Fruit fly (Drosophila melanogaster): ENCODE measurements around the gene Pgant5.

The Pgant5 gene

DNA sequence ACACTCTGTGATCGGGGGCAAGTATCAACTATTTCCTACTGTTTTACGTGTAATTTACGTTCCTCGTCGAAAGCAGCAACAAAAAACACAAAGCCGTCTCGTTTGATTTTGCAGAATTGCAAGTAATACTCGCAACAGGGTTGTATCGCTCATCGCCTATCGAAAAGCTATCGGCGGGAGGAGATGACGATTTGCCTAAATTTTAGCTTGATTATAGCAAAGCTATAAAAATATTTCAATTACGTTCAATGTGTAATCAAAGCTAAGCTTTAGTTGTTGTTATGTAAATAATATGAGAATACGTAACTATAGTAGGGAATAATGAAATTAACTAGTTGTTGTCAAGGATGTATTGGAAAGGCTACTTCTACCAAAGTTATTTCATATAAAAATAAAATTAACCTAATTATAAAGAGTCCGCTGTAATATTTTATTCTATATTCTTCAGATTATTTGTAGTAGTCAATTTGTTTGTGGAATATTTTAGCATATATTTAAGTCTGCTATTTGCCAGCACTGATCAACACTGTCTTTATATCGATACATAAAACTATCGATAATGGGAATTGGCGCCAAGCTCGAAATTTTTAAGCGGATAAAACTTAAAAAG lies 33.6 kb downstream of the Pgant5 start, which contains the start of gene Rpn11 (continued):
- TF ChIP-seq CG31365 (tag; optimal IDR thresholded peaks at IDR 0.05), result no peak
- no peak for TF ChIP-seq CG4360 (GFP tag; IDR thresholded peaks at IDR 0.05)
- TF ChIP-seq amos (GFP tag; IDR thresholded peaks at IDR 0.05; ENCODE audit: partially characterized antibody), result peak; percentile 45
- no peak for TF ChIP-seq pho (GFP tag; optimal IDR thresholded peaks at IDR 0.05)
- peak; percentile 35 for TF ChIP-seq CG18619 (GFP tag; optimal IDR thresholded peaks at IDR 0.05)
- TF ChIP-seq lmd (GFP tag; IDR thresholded peaks at IDR 0.05), result no peak; the same call in 1 of the 2 replicates
- peak; percentile 78 for TF ChIP-seq BEAF-32 (GFP tag; optimal IDR thresholded peaks at IDR 0.05)
- TF ChIP-seq zen (tag; optimal IDR thresholded peaks at IDR 0.05), result peak; percentile 30
- peak; percentile 86 for TF ChIP-seq CG30403 (GFP tag; optimal IDR thresholded peaks at IDR 0.05)
- peak; percentile 44 for TF ChIP-seq CG16815 (GFP tag; optimal IDR thresholded peaks at IDR 0.05)
- TF ChIP-seq tna (GFP tag; IDR thresholded peaks at IDR 0.05; ENCODE audit: partially characterized antibody), result no peak
- TF ChIP-seq dpn (GFP tag; optimal IDR thresholded peaks at IDR 0.05), result peak; percentile 51 to 75
- no peak for TF ChIP-seq cg (GFP tag; optimal IDR thresholded peaks at IDR 0.05)
- peak; percentile 97 for TF ChIP-seq Sry-β (GFP tag; optimal IDR thresholded peaks at IDR 0.05)
- peak; percentile 67 for TF ChIP-seq CG9817 (tag; optimal IDR thresholded peaks at IDR 0.05)
- no peak for TF ChIP-seq CG9876 (GFP tag; optimal IDR thresholded peaks at IDR 0.05)
- TF ChIP-seq CG11560 (tag; IDR thresholded peaks at IDR 0.05), result no peak
- TF ChIP-seq Antp (GFP tag; optimal IDR thresholded peaks at IDR 0.05), result peak; percentile 18
- no peak for TF ChIP-seq CG14965 (GFP tag; optimal IDR thresholded peaks at IDR 0.05; ENCODE audit: borderline replicate concordance)
- TF ChIP-seq Nf-YC (tag; optimal IDR thresholded peaks at IDR 0.05), result peak; percentile 75
- peak; percentile 66 for TF ChIP-seq trem (tag; optimal IDR thresholded peaks at IDR 0.05)
- TF ChIP-seq peb (GFP tag; IDR thresholded peaks at IDR 0.05), result no peak
- no peak for TF ChIP-seq CG14667 (GFP tag; IDR thresholded peaks at IDR 0.05)
- TF ChIP-seq scrt (GFP tag; optimal IDR thresholded peaks at IDR 0.05), result peak; percentile 15
- TF ChIP-seq CkIIα-i1 (GFP tag; IDR thresholded peaks at IDR 0.05), result no peak
- peak; percentile 62 for TF ChIP-seq slbo (GFP tag; IDR thresholded peaks at IDR 0.05)
- TF ChIP-seq sens-2 (GFP tag; IDR thresholded peaks at IDR 0.05), result no peak
- TF ChIP-seq CG17829 (tag; optimal IDR thresholded peaks at IDR 0.05), result peak; percentile 72
- no peak for TF ChIP-seq HmgD (GFP tag; optimal IDR thresholded peaks at IDR 0.05)
- no peak for TF ChIP-seq CG31388 (GFP tag; optimal IDR thresholded peaks at IDR 0.05)
- TF ChIP-seq CG17385 (GFP tag; optimal IDR thresholded peaks at IDR 0.05), result peak; percentile 58
- TF ChIP-seq CG12071 (GFP tag; optimal IDR thresholded peaks at IDR 0.05), result no peak
- TF ChIP-seq CG13287 (GFP tag; IDR thresholded peaks at IDR 0.05; ENCODE audit: partially characterized antibody), result peak; percentile 63
- peak; percentile 27 for TF ChIP-seq cwo (GFP tag; optimal IDR thresholded peaks at IDR 0.05)
- TF ChIP-seq CG5180 (GFP tag; optimal IDR thresholded peaks at IDR 0.05), result no peak
- 0 out of 2 replicates have a peak, but pooled peaks have one; percentile 38 for TF ChIP-seq CG2129 (GFP tag; IDR thresholded peaks at IDR 0.05; ENCODE audit: partially characterized antibody)
- peak; percentile 74 for TF ChIP-seq Hr3 (GFP tag; optimal IDR thresholded peaks at IDR 0.05)
- TF ChIP-seq NFAT (GFP tag; IDR thresholded peaks at IDR 0.05), result 0 out of 2 replicates have a peak, but pooled peaks have one; percentile 34
- peak; percentile 45 for TF ChIP-seq tio (GFP tag; optimal IDR thresholded peaks at IDR 0.05)
- TF ChIP-seq ham (GFP tag; IDR thresholded peaks at IDR 0.05), result no peak
- TF ChIP-seq wek (GFP tag; optimal IDR thresholded peaks at IDR 0.05), result no peak
- TF ChIP-seq chn (GFP tag; optimal IDR thresholded peaks at IDR 0.05), result no peak
- no peak for TF ChIP-seq Mes4 (GFP tag; optimal IDR thresholded peaks at IDR 0.05)
- no peak for TF ChIP-seq fru (optimal IDR thresholded peaks at IDR 0.05)
- TF ChIP-seq CG11696 (GFP tag; IDR thresholded peaks at IDR 0.05), result no peak
- TF ChIP-seq lov (optimal IDR thresholded peaks at IDR 0.05), result no peak
- TF ChIP-seq lov (GFP tag; IDR thresholded peaks at IDR 0.05), result no peak
- TF ChIP-seq row (GFP tag; IDR thresholded peaks at IDR 0.05), result peak; percentile 80
- no peak; the same call in 1 of the 2 replicates for TF ChIP-seq CG10366 (GFP tag; IDR thresholded peaks at IDR 0.05)
- TF ChIP-seq gro (GFP tag; optimal IDR thresholded peaks at IDR 0.05), result no peak
- TF ChIP-seq CG6689 (GFP tag; IDR thresholded peaks at IDR 0.05), result peak; percentile 35
